Fruit fly (Drosophila melanogaster) whole organism, wandering third instar larva: ENCODE results near the gene CG7685.

Experiments used
- Abd-B ChIP-seq: fragments of >200 bp; optimal IDR thresholded peaks from 2 replicates; lab custom pipeline; 2017; ENCODE audit warnings: missing biosample characterization, missing genetic modification characterization
- CG32264 ChIP-seq: fragments of 200-800 bp; sonication (Bioruptor generic); optimal IDR thresholded peaks from 2 replicates; lab custom pipeline; 2016; ENCODE audit warnings: missing biosample characterization, missing genetic modification characterization
- HLH106 ChIP-seq: fragments of 200-800 bp; optimal IDR thresholded peaks from 3 replicates; lab custom pipeline; 2019; ENCODE audit warnings: missing biosample characterization, mild to moderate bottlenecking, missing genetic modification characterization, moderate library complexity
- Jra ChIP-seq: sonication (Bioruptor generic); optimal IDR thresholded peaks from 2 replicates; lab custom pipeline; 2016; ENCODE audit warnings: missing biosample characterization, missing genetic modification characterization
- Myc ChIP-seq: fragments of >200 bp; optimal IDR thresholded peaks from 2 replicates; lab custom pipeline; 2017
- Vsx2 ChIP-seq: fragments of 200-300, 225-300 bp; sonication (Bioruptor generic); optimal IDR thresholded peaks from 2 replicates; lab custom pipeline; 2018; ENCODE audit warnings: missing biosample characterization, missing genetic modification characterization; ENCODE audit not compliant: partially characterized antibody
- dl ChIP-seq, 2 experiments: fragments of 175-275, 200-275 bp in 1 of 2; fragments of 200-275 bp in 1 of 2; sonication (Bioruptor generic); optimal IDR thresholded peaks; lab custom pipeline; 2018; ENCODE audit warnings: mild to moderate bottlenecking in 2 of 2, missing biosample characterization in 2 of 2, missing genetic modification characterization in 2 of 2, moderate library complexity in 2 of 2; ENCODE audit not compliant: partially characterized antibody in 2 of 2, insufficient read depth in 1 of 2
- fru ChIP-seq: fragments of 200-800 bp; sonication (Bioruptor generic); optimal IDR thresholded peaks from 3 replicates; lab custom pipeline; 2016; ENCODE audit warnings: missing biosample characterization, mild to moderate bottlenecking, missing genetic modification characterization
- psq ChIP-seq: fragments of 200-800 bp; sonication (Bioruptor generic); optimal IDR thresholded peaks from 3 replicates; lab custom pipeline; 2017; ENCODE audit warnings: missing biosample characterization, mild to moderate bottlenecking, missing genetic modification characterization, moderate library complexity
- usp ChIP-seq: fragments of >200 bp; optimal IDR thresholded peaks from 2 replicates; lab custom pipeline; 2017; ENCODE audit warnings: missing biosample characterization, missing genetic modification characterization

DNA sequence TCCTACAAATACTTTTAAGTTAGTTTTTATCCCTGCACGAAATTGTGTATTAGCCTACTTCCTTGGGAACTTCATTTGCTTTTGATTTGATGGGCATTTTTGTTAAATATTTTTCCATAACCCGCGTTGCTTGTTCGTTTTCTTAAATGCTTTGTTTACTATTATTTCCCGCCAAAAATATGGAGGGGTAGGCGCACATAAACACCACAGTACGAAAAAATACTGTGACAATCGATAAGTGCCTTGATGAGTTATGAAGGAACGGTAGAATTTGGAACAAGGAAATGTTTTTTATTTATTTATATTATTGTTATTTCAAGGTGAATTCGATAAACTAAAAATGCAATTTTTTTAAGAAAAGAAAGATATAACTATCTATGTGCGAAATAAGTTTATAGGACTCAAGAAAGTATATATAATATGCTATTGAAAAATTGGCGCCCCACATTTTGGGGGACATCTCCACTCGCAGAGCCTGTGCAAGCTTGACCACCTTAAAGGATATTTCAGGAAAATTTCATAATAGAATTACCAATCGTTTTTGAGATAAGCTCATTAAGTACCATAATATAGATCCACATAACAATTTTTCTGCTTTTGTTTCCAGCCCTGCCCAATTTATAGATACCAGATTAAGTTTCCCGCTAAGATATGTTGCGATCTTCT, 38.6 kb upstream of the CG7685 start, which contains the start of the genes WRNexo and Nup43:
- TF ChIP-seq Vsx2 (no peak), Jra (GFP tag; lab: Kevin White, UChicago) (no peak), Abd-B (GFP tag; lab: Kevin White, UChicago) (no peak), dl (GFP tag; optimal IDR thresholded peaks at IDR 0.05; lab: Kevin White, UChicago; ENCODE audit: insufficient read depth in 1 of 2, partially characterized antibody in 2 of 2) (no peak), psq (GFP tag; lab: Kevin White, UChicago) (no peak), CG32264 (GFP tag; lab: Kevin White, UChicago) (no peak), fru (GFP tag; lab: Kevin White, UChicago) (no peak), Myc (lab: Kevin White, UChicago) (peak; percentile 4), usp (GFP tag; lab: Kevin White, UChicago) (no peak), HLH106 (tag; lab: Kevin White, UChicago) (peak; percentile 57)
